Fruit fly (Drosophila melanogaster) whole organism, embryonic: ENCODE results near the gene iav.

Experiments
- Abd-B ChIP-seq: fragments of 200-800 bp; sonication (Bioruptor generic); optimal IDR thresholded peaks from 2 replicates; lab custom pipeline; 2018; ENCODE audit warnings: missing biosample characterization, mild to moderate bottlenecking, missing genetic modification characterization, moderate library complexity
- Ada2b ChIP-seq: fragments of 200-800 bp; sonication (Bioruptor generic); IDR thresholded peaks from 2 replicates; pipeline ENCODE4 v1.3.6; 2022; ENCODE audit warnings: missing biosample characterization, missing genetic modification characterization
- CG12104 ChIP-seq: fragments of 200-800 bp; sonication (Bioruptor generic); optimal IDR thresholded peaks from 3 replicates; lab custom pipeline; 2016; ENCODE audit warnings: missing biosample characterization, missing genetic modification characterization
- CG12391 ChIP-seq: fragments of 200-800 bp; sonication (Bioruptor generic); optimal IDR thresholded peaks from 3 replicates; lab custom pipeline; 2018; ENCODE audit warnings: missing biosample characterization, mild to moderate bottlenecking, missing genetic modification characterization, moderate library complexity
- CG12769 ChIP-seq: fragments of 200-800 bp; sonication (Bioruptor generic); optimal IDR thresholded peaks from 2 replicates; lab custom pipeline; 2019; ENCODE audit warnings: missing biosample characterization, mild to moderate bottlenecking, missing genetic modification characterization, moderate library complexity
- CG14860 ChIP-seq: fragments of 200-800 bp; sonication (Bioruptor generic); IDR thresholded peaks from 3 replicates; pipeline ENCODE4 v1.3.6; 2022; ENCODE audit warnings: missing biosample characterization, missing genetic modification characterization; ENCODE audit not compliant: partially characterized antibody
- CG15269 ChIP-seq: fragments of 200-800 bp; sonication (Bioruptor generic); optimal IDR thresholded peaks from 2 replicates; lab custom pipeline; 2018; ENCODE audit warnings: missing biosample characterization, mild to moderate bottlenecking, missing genetic modification characterization, moderate library complexity
- CG1602 ChIP-seq: fragments of 200-800 bp; sonication (Bioruptor generic); optimal IDR thresholded peaks from 3 replicates; lab custom pipeline; 2016; ENCODE audit warnings: missing biosample characterization, missing genetic modification characterization
- CG1647 ChIP-seq: fragments of 200-800 bp; sonication (Bioruptor generic); optimal IDR thresholded peaks from 3 replicates; lab custom pipeline; 2016; ENCODE audit warnings: missing biosample characterization, missing genetic modification characterization
- CG16813 ChIP-seq: fragments of 200-800 bp; sonication (Bioruptor generic); IDR thresholded peaks from 3 replicates; pipeline ENCODE4 v1.3.6; 2022; ENCODE audit warnings: missing biosample characterization, missing genetic modification characterization; ENCODE audit not compliant: partially characterized antibody
- CG17361 ChIP-seq: fragments of 200-800 bp; sonication (Bioruptor generic); IDR thresholded peaks from 3 replicates; pipeline ENCODE4 v1.3.6; 2022; ENCODE audit warnings: missing biosample characterization, missing genetic modification characterization
- CG17802 ChIP-seq: fragments of 200-800 bp; sonication (Bioruptor generic); optimal IDR thresholded peaks from 2 replicates; lab custom pipeline; 2018; ENCODE audit warnings: missing biosample characterization, mild to moderate bottlenecking, missing genetic modification characterization, moderate library complexity
- CG18476 ChIP-seq: fragments of 200-800 bp; sonication (Bioruptor generic); optimal IDR thresholded peaks from 2 replicates; lab custom pipeline; 2016; ENCODE audit warnings: missing biosample characterization, mild to moderate bottlenecking, missing genetic modification characterization
- CG2202 ChIP-seq: fragments of 200-800 bp; sonication (Bioruptor generic); optimal IDR thresholded peaks from 2 replicates; lab custom pipeline; 2018; ENCODE audit warnings: missing biosample characterization, mild to moderate bottlenecking, missing genetic modification characterization
- CG2678 ChIP-seq: fragments of 200-800 bp; sonication (Bioruptor generic); optimal IDR thresholded peaks from 3 replicates; lab custom pipeline; 2019; ENCODE audit warnings: missing biosample characterization, mild to moderate bottlenecking, missing genetic modification characterization, moderate library complexity
- CG2712 ChIP-seq: fragments of 200-800 bp; optimal IDR thresholded peaks from 3 replicates; lab custom pipeline; 2019; ENCODE audit warnings: missing biosample characterization, mild to moderate bottlenecking, missing genetic modification characterization, moderate library complexity
- CG30020 ChIP-seq: fragments of 200-800 bp; optimal IDR thresholded peaks from 2 replicates; lab custom pipeline; 2019; ENCODE audit warnings: missing biosample characterization, mild to moderate bottlenecking, missing genetic modification characterization, moderate library complexity
- CG31388 ChIP-seq: fragments of 200-800 bp; sonication (Bioruptor generic); optimal IDR thresholded peaks from 2 replicates; lab custom pipeline; 2016; ENCODE audit warnings: missing biosample characterization, missing genetic modification characterization
- CG4617 ChIP-seq: fragments of 200-800 bp; sonication (Bioruptor generic); optimal IDR thresholded peaks from 3 replicates; lab custom pipeline; 2016; ENCODE audit warnings: missing biosample characterization, missing genetic modification characterization, borderline replicate concordance
- CG4730 ChIP-seq: fragments of 200-800 bp; sonication (Bioruptor generic); IDR thresholded peaks from 2 replicates; pipeline ENCODE4 v1.3.6; 2022; ENCODE audit warnings: missing biosample characterization, missing genetic modification characterization
- CG5180 ChIP-seq: fragments of 200-800 bp; sonication (Bioruptor generic); optimal IDR thresholded peaks from 3 replicates; lab custom pipeline; 2017; ENCODE audit warnings: missing biosample characterization, missing genetic modification characterization, mild to moderate bottlenecking, moderate library complexity, missing genetic modification reagents
- CG6765 ChIP-seq: fragments of 200-800 bp; sonication (Bioruptor generic); optimal IDR thresholded peaks from 3 replicates; lab custom pipeline; 2017; ENCODE audit warnings: missing biosample characterization, mild to moderate bottlenecking, missing genetic modification characterization
- CG8281 ChIP-seq: fragments of 200-800 bp; sonication (Bioruptor generic); optimal IDR thresholded peaks from 2 replicates; lab custom pipeline; 2018; ENCODE audit warnings: missing biosample characterization, mild to moderate bottlenecking, missing genetic modification characterization, moderate library complexity
- CG9817 ChIP-seq: fragments of 200-800 bp; sonication (Bioruptor generic); optimal IDR thresholded peaks from 2 replicates; lab custom pipeline; 2018; ENCODE audit warnings: missing biosample characterization, mild to moderate bottlenecking, missing genetic modification characterization, moderate library complexity
- Dfd ChIP-seq, 2 experiments: fragments of >200 bp; optimal IDR thresholded peaks; 2 replicates each; lab custom pipeline; 2017; ENCODE audit warnings: missing biosample characterization in 2 of 2, missing genetic modification characterization in 2 of 2
- Doc3 ChIP-seq: fragments of 200-800 bp; sonication (Bioruptor generic); IDR thresholded peaks from 3 replicates; pipeline ENCODE4 v1.3.6; 2022; ENCODE audit warnings: missing biosample characterization, missing genetic modification characterization; ENCODE audit not compliant: partially characterized antibody
- E2f2 ChIP-seq: fragments of 200-800 bp; sonication (Bioruptor generic); IDR thresholded peaks from 2 replicates; pipeline ENCODE4 v1.3.6; 2022; ENCODE audit warnings: missing biosample characterization, missing genetic modification characterization
- Ets65A ChIP-seq: fragments of 200-800 bp; sonication (Bioruptor generic); peaks from one replicate; lab custom pipeline; 2016; ENCODE audit warnings: missing biosample characterization, missing genetic modification characterization
- NC2β ChIP-seq: fragments of 200-800 bp; sonication (Bioruptor generic); optimal IDR thresholded peaks from 2 replicates; lab custom pipeline; 2016; ENCODE audit warnings: missing biosample characterization, missing genetic modification characterization
- Nf-YB ChIP-seq: fragments of 200-800 bp; sonication (Bioruptor generic); optimal IDR thresholded peaks from 3 replicates; lab custom pipeline; 2019; ENCODE audit warnings: missing biosample characterization, mild to moderate bottlenecking, missing genetic modification characterization, moderate library complexity
- Oli ChIP-seq: fragments of 200-800 bp; sonication (Bioruptor generic); optimal IDR thresholded peaks from 2 replicates; lab custom pipeline; 2018; ENCODE audit warnings: missing biosample characterization, mild to moderate bottlenecking, missing genetic modification characterization, moderate library complexity
- PHDP ChIP-seq: fragments of 200-800 bp; sonication (Bioruptor generic); optimal IDR thresholded peaks from 3 replicates; lab custom pipeline; 2018; ENCODE audit warnings: missing biosample characterization, mild to moderate bottlenecking, missing genetic modification characterization, moderate library complexity
- Pdp1 ChIP-seq, 2 experiments: fragments of 200-800 bp; sonication (Bioruptor generic); optimal IDR thresholded peaks; 3 replicates each; lab custom pipeline; 2016; ENCODE audit warnings: missing biosample characterization in 2 of 2, missing genetic modification characterization in 2 of 2, mild to moderate bottlenecking in 1 of 2, moderate library complexity in 1 of 2
- Rfx ChIP-seq: fragments of 200-800 bp; sonication (Bioruptor generic); IDR thresholded peaks from 2 replicates; pipeline ENCODE4 v1.3.6; 2022; ENCODE audit warnings: missing biosample characterization, missing genetic modification characterization
- Trl ChIP-seq, 3 experiments: fragments of >200 bp in 2 of 3; fragments of 200-800 bp in 1 of 3; sonication (Bioruptor generic) in 1 of 3; optimal IDR thresholded peaks; 2 replicates in 1 of 3; 3 replicates in 2 of 3; lab custom pipeline; 2016 to 2017; ENCODE audit warnings: missing biosample characterization in 1 of 3, missing genetic modification characterization in 1 of 3
- ab ChIP-seq: fragments of 200-800 bp; sonication (Bioruptor generic); optimal IDR thresholded peaks from 2 replicates; lab custom pipeline; 2016; ENCODE audit warnings: missing biosample characterization, missing genetic modification characterization
- ap ChIP-seq: fragments of 200-800 bp; sonication (Bioruptor generic); IDR thresholded peaks from 2 replicates; pipeline ENCODE4 v1.3.6; 2022; ENCODE audit warnings: missing biosample characterization, missing genetic modification characterization
- cas ChIP-seq: fragments of 200-800 bp; sonication (Bioruptor generic); IDR thresholded peaks from 2 replicates; pipeline ENCODE4 v1.3.6; 2022; ENCODE audit warnings: missing biosample characterization, missing genetic modification characterization
- crc ChIP-seq: fragments of 200-800 bp; sonication (Bioruptor generic); optimal IDR thresholded peaks from 2 replicates; lab custom pipeline; 2016; ENCODE audit warnings: missing biosample characterization, missing genetic modification characterization
- danr ChIP-seq: fragments of 200-800 bp; sonication (Bioruptor generic); IDR thresholded peaks from 2 replicates; pipeline ENCODE4 v1.3.6; 2022; ENCODE audit warnings: missing biosample characterization, missing genetic modification characterization
- gsb-n ChIP-seq: fragments of 200-800 bp; sonication (Bioruptor generic); optimal IDR thresholded peaks from 3 replicates; lab custom pipeline; 2018; ENCODE audit warnings: missing biosample characterization, mild to moderate bottlenecking, missing genetic modification characterization
- mld ChIP-seq: fragments of 200-800 bp; sonication (Bioruptor generic); IDR thresholded peaks from 3 replicates; pipeline ENCODE4 v1.3.6; 2022; ENCODE audit warnings: missing biosample characterization, missing genetic modification characterization; ENCODE audit not compliant: partially characterized antibody
- nmo ChIP-seq: fragments of 200-800 bp; sonication (Bioruptor generic); optimal IDR thresholded peaks from 2 replicates; lab custom pipeline; 2018; ENCODE audit warnings: missing biosample characterization, mild to moderate bottlenecking, missing genetic modification characterization, moderate library complexity
- onecut ChIP-seq: fragments of 200-800 bp; sonication (Bioruptor generic); IDR thresholded peaks from 2 replicates; pipeline ENCODE4 v1.3.6; 2022; ENCODE audit warnings: missing biosample characterization, missing genetic modification characterization
- sim ChIP-seq: fragments of 200-800 bp; sonication (Bioruptor generic); IDR thresholded peaks from 2 replicates; pipeline ENCODE4 v1.3.6; 2022; ENCODE audit warnings: missing biosample characterization, missing genetic modification characterization
- tap ChIP-seq: fragments of 200-800 bp; optimal IDR thresholded peaks from 3 replicates; lab custom pipeline; 2019; ENCODE audit warnings: missing biosample characterization, mild to moderate bottlenecking, missing genetic modification characterization, moderate library complexity
- zen ChIP-seq: fragments of 200-800 bp; sonication (Bioruptor generic); optimal IDR thresholded peaks from 3 replicates; lab custom pipeline; 2018; ENCODE audit warnings: missing biosample characterization, mild to moderate bottlenecking, missing genetic modification characterization, moderate library complexity

Gene iav

DNA sequence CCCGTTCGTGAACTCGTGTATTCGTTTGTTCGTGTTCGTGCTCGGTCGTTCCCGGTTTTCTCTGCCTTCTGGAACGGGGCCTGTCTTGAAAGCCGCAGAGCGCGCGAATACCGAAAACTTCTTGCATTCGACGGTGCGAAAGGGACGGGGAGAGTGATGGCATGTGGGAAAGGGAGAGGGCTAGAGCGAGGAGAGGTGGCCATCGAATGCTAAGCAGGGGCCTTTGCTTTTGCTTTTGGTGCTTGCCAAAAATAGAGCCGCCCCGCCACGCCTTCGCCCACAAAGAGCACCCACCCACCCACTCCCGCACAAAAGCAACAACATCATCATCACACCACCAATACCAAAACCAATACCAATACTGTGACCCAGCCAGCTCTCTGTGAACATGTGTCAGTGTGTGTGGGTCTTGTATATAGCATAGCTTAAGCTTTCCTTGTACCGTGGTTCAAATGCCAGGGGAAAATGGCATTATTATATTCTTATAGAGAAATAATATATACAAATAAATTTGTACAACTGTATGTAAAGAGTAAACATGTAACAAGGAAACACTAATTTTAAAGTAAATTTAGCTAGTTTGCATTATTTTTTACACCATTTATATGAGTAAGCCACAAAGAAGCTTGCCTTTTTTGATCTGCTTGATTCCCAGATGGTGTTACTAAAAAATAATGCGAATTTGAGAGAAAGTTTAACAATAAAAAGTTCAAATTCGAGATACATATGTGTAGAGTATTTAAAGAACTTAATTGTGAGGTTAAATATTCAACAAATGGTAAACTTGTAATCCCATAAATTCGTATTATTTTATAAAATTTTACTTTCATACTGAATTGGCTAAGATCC lies 53.6 kb downstream of the iav start, which contains the start of gene CG14434 (continued):
- TF ChIP-seq NC2β = peak; percentile 55
- peak; percentile 39 for TF ChIP-seq tap
- TF ChIP-seq CG9817 = peak; percentile 36
- TF ChIP-seq nmo = peak; percentile 90
- no peak for TF ChIP-seq Dfd (GFP tag; optimal IDR thresholded peaks at IDR 0.05; lab: Kevin White, UChicago)
- 0 out of 3 replicates have a peak, but pooled peaks have one; percentile 20 for TF ChIP-seq CG14860 (GFP tag; lab: Robert Waterston, UW)
- 0 out of 2 replicates have a peak, but pooled peaks have one; percentile 20 for TF ChIP-seq danr
- no peak for TF ChIP-seq CG17802 (tag; lab: Kevin White, UChicago)
- peak; percentile 21 for TF ChIP-seq zen
- TF ChIP-seq ab = no peak
- peak; percentile 73 for TF ChIP-seq Nf-YB (GFP tag; lab: Kevin White, UChicago)
- TF ChIP-seq Trl (optimal IDR thresholded peaks at IDR 0.05; lab: Kevin White, UChicago) = no peak
- peak; percentile 40 for TF ChIP-seq Trl (GFP tag; optimal IDR thresholded peaks at IDR 0.05; lab: Kevin White, UChicago)
- peak; percentile 92 for TF ChIP-seq CG2678 (tag; lab: Kevin White, UChicago)
- TF ChIP-seq CG2202 (tag; lab: Kevin White, UChicago) = peak; percentile 70
- TF ChIP-seq CG12391 (tag; lab: Kevin White, UChicago) = peak; percentile 84
- TF ChIP-seq Ets65A (GFP tag; lab: Kevin White, UChicago) = no peak
- no peak for TF ChIP-seq CG31388 (GFP tag; lab: Kevin White, UChicago)
- TF ChIP-seq CG15269 (tag; lab: Kevin White, UChicago) = peak; percentile 81
- TF ChIP-seq onecut (GFP tag; lab: Robert Waterston, UW) = no peak
- TF ChIP-seq CG12104 (GFP tag; lab: Kevin White, UChicago) = peak; percentile 86
- TF ChIP-seq PHDP (tag; lab: Kevin White, UChicago) = peak; percentile 71
- TF ChIP-seq CG17361 (GFP tag; lab: Robert Waterston, UW) = peak; percentile 98
- TF ChIP-seq Abd-B (GFP tag; lab: Kevin White, UChicago) = peak; percentile 82
- TF ChIP-seq Ada2b = peak; percentile 48
- TF ChIP-seq CG6765 (GFP tag; lab: Kevin White, UChicago) = peak; percentile 77
- peak; percentile 79 for TF ChIP-seq CG18476 (GFP tag; lab: Kevin White, UChicago)
- peak; percentile 34 to 72 for TF ChIP-seq Pdp1 (GFP tag; optimal IDR thresholded peaks at IDR 0.05; lab: Kevin White, UChicago)
- TF ChIP-seq CG30020 (tag; lab: Kevin White, UChicago) = peak; percentile 64
- TF ChIP-seq CG2712 (tag; lab: Kevin White, UChicago) = peak; percentile 81
- peak; percentile 75 for TF ChIP-seq gsb-n (tag; lab: Kevin White, UChicago)
- TF ChIP-seq Doc3 = no peak
- TF ChIP-seq CG4730 (GFP tag; lab: Robert Waterston, UW) = peak; percentile 49
- TF ChIP-seq CG1647 (GFP tag; lab: Kevin White, UChicago) = no peak
- no peak for TF ChIP-seq cas
- 0 out of 2 replicates have a peak, but pooled peaks have one; percentile 2 for TF ChIP-seq ap (GFP tag; lab: Robert Waterston, UW)
- peak; percentile 41; the same call in 1 of the 2 replicates for TF ChIP-seq E2f2
- peak; percentile 59 for TF ChIP-seq CG12769
- TF ChIP-seq Oli (tag; lab: Kevin White, UChicago) = peak; percentile 91
- TF ChIP-seq Rfx (GFP tag; lab: Robert Waterston, UW) = 0 out of 2 replicates have a peak, but pooled peaks have one; percentile 28
- no peak for TF ChIP-seq mld (GFP tag; lab: Robert Waterston, UW)
- peak; percentile 49 for TF ChIP-seq CG8281
- TF ChIP-seq CG5180 (GFP tag; lab: Kevin White, UChicago) = peak; percentile 78
- peak; percentile 7 for TF ChIP-seq CG4617 (GFP tag; lab: Kevin White, UChicago)
- no peak for TF ChIP-seq CG16813 (GFP tag; lab: Robert Waterston, UW)
- TF ChIP-seq CG1602 (GFP tag; lab: Kevin White, UChicago) = peak; percentile 74
- peak; percentile 57 for TF ChIP-seq crc
- TF ChIP-seq sim (GFP tag; lab: Robert Waterston, UW) = no peak
